Fruit fly (Drosophila melanogaster) whole organism, embryonic: ENCODE measurements around the gene CG10602.

ENCODE experiments used
- Atf3 ChIP-seq: fragments of 200-800 bp; sonication (Bioruptor generic); optimal IDR thresholded peaks from 3 replicates; lab custom pipeline; 2016; ENCODE audit warnings: missing biosample characterization, missing genetic modification characterization
- CG11247 ChIP-seq: fragments of 200-800 bp; sonication (Bioruptor generic); IDR thresholded peaks from 2 replicates; pipeline ENCODE4 v1.3.6; 2022; ENCODE audit warnings: missing biosample characterization, missing genetic modification characterization
- CG11504 ChIP-seq: fragments of 200-800 bp; sonication (Bioruptor generic); optimal IDR thresholded peaks from 3 replicates; lab custom pipeline; 2019; ENCODE audit warnings: missing biosample characterization, mild to moderate bottlenecking, missing genetic modification characterization, moderate library complexity
- CG12071 ChIP-seq: fragments of 200-800 bp; sonication (Bioruptor generic); optimal IDR thresholded peaks from 3 replicates; lab custom pipeline; 2018; ENCODE audit warnings: missing biosample characterization, mild to moderate bottlenecking, missing genetic modification characterization
- CG12391 ChIP-seq: fragments of 200-800 bp; sonication (Bioruptor generic); optimal IDR thresholded peaks from 3 replicates; lab custom pipeline; 2018; ENCODE audit warnings: missing biosample characterization, mild to moderate bottlenecking, missing genetic modification characterization, moderate library complexity
- CG14014 ChIP-seq: fragments of 200-800 bp; sonication (Bioruptor generic); IDR thresholded peaks from 2 replicates; pipeline ENCODE4 v1.3.6; 2022; ENCODE audit warnings: missing biosample characterization, missing genetic modification characterization
- CG16815 ChIP-seq: fragments of 200-800 bp; sonication (Bioruptor generic); optimal IDR thresholded peaks from 3 replicates; lab custom pipeline; 2017; ENCODE audit warnings: missing biosample characterization, mild to moderate bottlenecking, missing genetic modification characterization
- CG18764 ChIP-seq: fragments of 200-800 bp; sonication (Bioruptor generic); optimal IDR thresholded peaks from 3 replicates; lab custom pipeline; 2016; ENCODE audit warnings: missing biosample characterization, missing genetic modification characterization
- CG3065 ChIP-seq: fragments of 200-800 bp; sonication (Bioruptor generic); optimal IDR thresholded peaks from 2 replicates; lab custom pipeline; 2016; ENCODE audit warnings: missing biosample characterization, missing genetic modification characterization
- CG32767 ChIP-seq: fragments of 200-800 bp; sonication (Bioruptor generic); IDR thresholded peaks from 2 replicates; pipeline ENCODE4 v1.3.6; 2022; ENCODE audit warnings: missing biosample characterization, missing genetic modification characterization
- CG32772 ChIP-seq: fragments of 200-800 bp; sonication (Bioruptor generic); IDR thresholded peaks from 2 replicates; pipeline ENCODE4 v1.3.6; 2022; ENCODE audit warnings: missing biosample characterization, missing genetic modification characterization
- CG42726 ChIP-seq: fragments of 200-800 bp; sonication (Bioruptor generic); IDR thresholded peaks from 2 replicates; pipeline ENCODE4 v1.3.6; 2022; ENCODE audit warnings: missing biosample characterization, missing genetic modification characterization; ENCODE audit not compliant: partially characterized antibody
- CG4360 ChIP-seq: fragments of 200-800 bp; sonication (Bioruptor generic); IDR thresholded peaks from 2 replicates; pipeline ENCODE4 v1.3.6; 2022; ENCODE audit warnings: missing biosample characterization, missing genetic modification characterization
- CG4730 ChIP-seq: fragments of 200-800 bp; sonication (Bioruptor generic); IDR thresholded peaks from 2 replicates; pipeline ENCODE4 v1.3.6; 2022; ENCODE audit warnings: missing biosample characterization, missing genetic modification characterization
- CG7372 ChIP-seq: fragments of 200-800 bp; sonication (Bioruptor generic); IDR thresholded peaks from 2 replicates; pipeline ENCODE4 v1.3.6; 2022; ENCODE audit warnings: missing biosample characterization, missing genetic modification characterization
- CG7839 ChIP-seq: fragments of 200-800 bp; sonication (Bioruptor generic); optimal IDR thresholded peaks from 3 replicates; lab custom pipeline; 2018; ENCODE audit warnings: missing biosample characterization, mild to moderate bottlenecking, missing genetic modification characterization, moderate library complexity
- CG9727 ChIP-seq: fragments of 200-800 bp; sonication (Bioruptor generic); optimal IDR thresholded peaks from 3 replicates; lab custom pipeline; 2017; ENCODE audit warnings: missing biosample characterization, mild to moderate bottlenecking, missing genetic modification characterization
- CG9932 ChIP-seq: fragments of 200-800 bp; sonication (Bioruptor generic); IDR thresholded peaks from 2 replicates; pipeline ENCODE4 v1.3.6; 2022; ENCODE audit warnings: missing biosample characterization, missing genetic modification characterization
- Deaf1 ChIP-seq: fragments of 200-800 bp; optimal IDR thresholded peaks from 3 replicates; lab custom pipeline; 2019; ENCODE audit warnings: missing biosample characterization, mild to moderate bottlenecking, missing genetic modification characterization, moderate library complexity
- Drgx ChIP-seq: fragments of 200-800 bp; sonication (Bioruptor generic); IDR thresholded peaks from 2 replicates; pipeline ENCODE4 v1.3.6; 2022; ENCODE audit warnings: missing biosample characterization, missing genetic modification characterization
- Fer1 ChIP-seq: fragments of 200-800 bp; sonication (Bioruptor generic); optimal IDR thresholded peaks from 2 replicates; lab custom pipeline; 2017; ENCODE audit warnings: missing biosample characterization, mild to moderate bottlenecking, missing genetic modification characterization
- Hand ChIP-seq: fragments of 200-800 bp; sonication (Bioruptor generic); optimal IDR thresholded peaks from 2 replicates; lab custom pipeline; 2017; ENCODE audit warnings: mild to moderate bottlenecking, missing biosample characterization, missing genetic modification reagents, missing genetic modification characterization
- Hr51 ChIP-seq, 2 experiments: fragments of 200-800 bp; sonication (Bioruptor generic); optimal IDR thresholded peaks; 2 replicates in 1 of 2; 3 replicates in 1 of 2; lab custom pipeline; 2016 to 2018; ENCODE audit warnings: missing biosample characterization in 2 of 2, missing genetic modification characterization in 2 of 2, mild to moderate bottlenecking in 1 of 2, moderate library complexity in 1 of 2
- MBD-R2 ChIP-seq: fragments of 200-800 bp; sonication (Bioruptor generic); IDR thresholded peaks from 2 replicates; pipeline ENCODE4 v1.3.6; 2022; ENCODE audit warnings: missing biosample characterization, missing genetic modification characterization
- NC2α ChIP-seq: fragments of 200-800 bp; sonication (Bioruptor generic); optimal IDR thresholded peaks from 2 replicates; lab custom pipeline; 2016; ENCODE audit warnings: missing biosample characterization, missing genetic modification characterization
- Neu2 ChIP-seq: fragments of 200-800 bp; sonication (Bioruptor generic); optimal IDR thresholded peaks from 3 replicates; lab custom pipeline; 2016; ENCODE audit warnings: missing biosample characterization, missing genetic modification characterization, borderline replicate concordance
- Oaz ChIP-seq: fragments of 200-800 bp; sonication (Bioruptor generic); IDR thresholded peaks from 2 replicates; pipeline ENCODE4 v1.3.6; 2022; ENCODE audit warnings: missing biosample characterization, missing genetic modification characterization
- Pdp1 ChIP-seq, 2 experiments: fragments of 200-800 bp; sonication (Bioruptor generic); optimal IDR thresholded peaks; 3 replicates each; lab custom pipeline; 2016; ENCODE audit warnings: missing biosample characterization in 2 of 2, missing genetic modification characterization in 2 of 2, mild to moderate bottlenecking in 1 of 2, moderate library complexity in 1 of 2
- Sry-δ ChIP-seq: fragments of 200-800 bp; sonication (Bioruptor generic); optimal IDR thresholded peaks from 2 replicates; lab custom pipeline; 2016; ENCODE audit warnings: missing biosample characterization, missing genetic modification characterization
- al ChIP-seq: fragments of 200-800 bp; sonication (Bioruptor generic); IDR thresholded peaks from 2 replicates; pipeline ENCODE4 v1.3.6; 2022; ENCODE audit warnings: missing biosample characterization, missing genetic modification characterization
- bigmax ChIP-seq: fragments of 200-800 bp; sonication (Bioruptor generic); optimal IDR thresholded peaks from 2 replicates; lab custom pipeline; 2018; ENCODE audit warnings: missing biosample characterization, mild to moderate bottlenecking, missing genetic modification characterization
- cato ChIP-seq: fragments of 200-800 bp; sonication (Bioruptor generic); optimal IDR thresholded peaks from 2 replicates; lab custom pipeline; 2016; ENCODE audit warnings: missing biosample characterization, missing genetic modification characterization, borderline replicate concordance
- cg ChIP-seq: fragments of 200-800 bp; sonication (Bioruptor generic); optimal IDR thresholded peaks from 3 replicates; lab custom pipeline; 2019; ENCODE audit warnings: missing biosample characterization, mild to moderate bottlenecking, missing genetic modification characterization, moderate library complexity
- chif ChIP-seq, 2 experiments: fragments of 200-800 bp; sonication (Bioruptor generic); optimal IDR thresholded peaks; 3 replicates each; lab custom pipeline; 2016; ENCODE audit warnings: missing biosample characterization in 2 of 2, missing genetic modification characterization in 2 of 2
- chinmo ChIP-seq: fragments of 200-800 bp; sonication (Bioruptor generic); IDR thresholded peaks from 4 replicates; pipeline ENCODE4 v1.3.6; 2022; ENCODE audit warnings: missing biosample characterization, missing genetic modification characterization; ENCODE audit not compliant: partially characterized antibody
- corto ChIP-seq: fragments of 200-800 bp; sonication (Bioruptor generic); optimal IDR thresholded peaks from 2 replicates; lab custom pipeline; 2016; ENCODE audit warnings: missing biosample characterization, mild to moderate bottlenecking, missing genetic modification characterization, moderate library complexity
- crc ChIP-seq: fragments of 200-800 bp; sonication (Bioruptor generic); optimal IDR thresholded peaks from 2 replicates; lab custom pipeline; 2016; ENCODE audit warnings: missing biosample characterization, missing genetic modification characterization
- emc ChIP-seq: fragments of 200-800 bp; sonication (Bioruptor generic); optimal IDR thresholded peaks from 2 replicates; lab custom pipeline; 2016; ENCODE audit warnings: missing biosample characterization, missing genetic modification characterization
- fd102C ChIP-seq: fragments of 200-800 bp; sonication (Bioruptor generic); optimal IDR thresholded peaks from 2 replicates; lab custom pipeline; 2018; ENCODE audit warnings: missing biosample characterization, mild to moderate bottlenecking, missing genetic modification characterization, moderate library complexity
- fd64A ChIP-seq: fragments of 200-800 bp; sonication (Bioruptor generic); optimal IDR thresholded peaks from 3 replicates; lab custom pipeline; 2018; ENCODE audit warnings: missing biosample characterization, mild to moderate bottlenecking, missing genetic modification characterization
- gsb-n ChIP-seq: fragments of 200-800 bp; sonication (Bioruptor generic); optimal IDR thresholded peaks from 3 replicates; lab custom pipeline; 2018; ENCODE audit warnings: missing biosample characterization, mild to moderate bottlenecking, missing genetic modification characterization
- ham ChIP-seq: fragments of 200-800 bp; sonication (Bioruptor generic); IDR thresholded peaks from 2 replicates; pipeline ENCODE4 v1.3.6; 2022; ENCODE audit warnings: missing biosample characterization, missing genetic modification characterization
- kay ChIP-seq: fragments of 200-800 bp; sonication (Bioruptor generic); optimal IDR thresholded peaks from 2 replicates; lab custom pipeline; 2016; ENCODE audit warnings: missing biosample characterization, missing genetic modification characterization
- nom ChIP-seq: fragments of 200-800 bp; sonication (Bioruptor generic); optimal IDR thresholded peaks from 2 replicates; lab custom pipeline; 2017; ENCODE audit warnings: missing biosample characterization, missing genetic modification characterization, mild to moderate bottlenecking, moderate library complexity, missing genetic modification reagents
- schlank ChIP-seq: fragments of 200-800 bp; sonication (Bioruptor generic); optimal IDR thresholded peaks from 2 replicates; lab custom pipeline; 2018; ENCODE audit warnings: missing biosample characterization, mild to moderate bottlenecking, missing genetic modification characterization
- slp2 ChIP-seq: fragments of 200-800 bp; sonication (Bioruptor generic); optimal IDR thresholded peaks from 2 replicates; lab custom pipeline; 2016; ENCODE audit warnings: missing biosample characterization, missing genetic modification characterization
- sob ChIP-seq: fragments of 200-800 bp; sonication (Bioruptor generic); IDR thresholded peaks from 2 replicates; pipeline ENCODE4 v1.3.6; 2022; ENCODE audit warnings: missing biosample characterization, missing genetic modification characterization
- trh ChIP-seq: fragments of 200-800 bp; sonication (Bioruptor generic); optimal IDR thresholded peaks from 2 replicates; lab custom pipeline; 2016; ENCODE audit warnings: missing biosample characterization, missing genetic modification characterization
- yki ChIP-seq: fragments of >200 bp; optimal IDR thresholded peaks from 3 replicates; lab custom pipeline; 2018
- zen ChIP-seq: fragments of 200-800 bp; sonication (Bioruptor generic); optimal IDR thresholded peaks from 3 replicates; lab custom pipeline; 2018; ENCODE audit warnings: missing biosample characterization, mild to moderate bottlenecking, missing genetic modification characterization, moderate library complexity

Gene CG10602

dm6 chr2L:18881014-18881660 lies 22.1 kb upstream of the CG10602 start, which contains the start of gene tup (continued):
- TF ChIP-seq CG3065 (GFP tag; lab: Kevin White, UChicago), result no peak
- no peak for TF ChIP-seq kay (GFP tag; lab: Kevin White, UChicago)
- peak; percentile 43 for TF ChIP-seq gsb-n
- no peak for TF ChIP-seq CG18764 (GFP tag; lab: Kevin White, UChicago)
- no peak for TF ChIP-seq yki
- TF ChIP-seq NC2α (GFP tag; lab: Kevin White, UChicago), result no peak
- peak in 1 of 2 experiments; percentile 24 for TF ChIP-seq Pdp1 (GFP tag; optimal IDR thresholded peaks at IDR 0.05; lab: Kevin White, UChicago)
- no peak for TF ChIP-seq slp2 (GFP tag; lab: Kevin White, UChicago)
- TF ChIP-seq cg (GFP tag; lab: Kevin White, UChicago), result peak; percentile 55
- TF ChIP-seq corto, result no peak
- TF ChIP-seq Deaf1 (tag; lab: Kevin White, UChicago), result peak; percentile 98
- no peak for TF ChIP-seq crc (GFP tag; lab: Kevin White, UChicago)
- no peak for TF ChIP-seq CG9932
- 0 out of 2 replicates have a peak, but pooled peaks have one; percentile 6 for TF ChIP-seq CG32772 (GFP tag; lab: Robert Waterston, UW)
- no peak for TF ChIP-seq CG9727 (GFP tag; lab: Kevin White, UChicago)
- no peak for TF ChIP-seq Fer1 (GFP tag; lab: Kevin White, UChicago)
- no peak for TF ChIP-seq Hr51 (GFP tag; optimal IDR thresholded peaks at IDR 0.05; lab: Kevin White, UChicago)
- TF ChIP-seq CG16815 (GFP tag; lab: Kevin White, UChicago), result no peak
- TF ChIP-seq al, result no peak
- TF ChIP-seq CG11504 (tag; lab: Kevin White, UChicago), result peak; percentile 17
- no peak for TF ChIP-seq CG12391 (tag; lab: Kevin White, UChicago)
- no peak for TF ChIP-seq Hand
- no peak for TF ChIP-seq CG11247 (GFP tag; lab: Robert Waterston, UW)
- TF ChIP-seq MBD-R2 (GFP tag; lab: Robert Waterston, UW), result no peak
- peak; percentile 26 for TF ChIP-seq fd64A (GFP tag; lab: Kevin White, UChicago)
- no peak for TF ChIP-seq sob (GFP tag; lab: Robert Waterston, UW)
- no peak for TF ChIP-seq CG12071 (GFP tag; lab: Kevin White, UChicago)
- TF ChIP-seq Oaz (GFP tag; lab: Robert Waterston, UW), result no peak
- TF ChIP-seq chif (GFP tag; optimal IDR thresholded peaks at IDR 0.05; lab: Kevin White, UChicago), result peak in 1 of 2 experiments; percentile 6
- no peak for TF ChIP-seq CG7372
- TF ChIP-seq zen, result no peak
- peak; percentile 43 for TF ChIP-seq nom (GFP tag; lab: Kevin White, UChicago)
- TF ChIP-seq CG42726 (GFP tag; lab: Robert Waterston, UW), result peak; percentile 43; the same call in 1 of the 2 replicates
- no peak for TF ChIP-seq Neu2
- no peak for TF ChIP-seq CG4730 (GFP tag; lab: Robert Waterston, UW)
- peak; percentile 32; the same call in 1 of the 2 replicates for TF ChIP-seq Drgx
- TF ChIP-seq bigmax (GFP tag; lab: Kevin White, UChicago), result no peak
- no peak for TF ChIP-seq fd102C (GFP tag; lab: Kevin White, UChicago)
- no peak for TF ChIP-seq cato (GFP tag; lab: Kevin White, UChicago)
- no peak for TF ChIP-seq trh (GFP tag; lab: Kevin White, UChicago)
- no peak for TF ChIP-seq Sry-δ (GFP tag; lab: Kevin White, UChicago)
- no peak for TF ChIP-seq CG7839 (tag; lab: Kevin White, UChicago)
- TF ChIP-seq chinmo (GFP tag; lab: Robert Waterston, UW), result peak; percentile 97
- TF ChIP-seq Atf3 (GFP tag; lab: Kevin White, UChicago), result no peak
- TF ChIP-seq ham (GFP tag; lab: Robert Waterston, UW), result no peak
- no peak for TF ChIP-seq CG4360 (GFP tag; lab: Robert Waterston, UW)
- TF ChIP-seq emc (GFP tag; lab: Kevin White, UChicago), result no peak
- TF ChIP-seq CG14014 (GFP tag; lab: Robert Waterston, UW), result no peak
- peak; percentile 72 for TF ChIP-seq CG32767 (GFP tag; lab: Robert Waterston, UW)
- TF ChIP-seq schlank (tag; lab: Kevin White, UChicago), result no peak
